Worm (Caenorhabditis elegans): ENCODE data around the gene W06G6.11.

DNA sequence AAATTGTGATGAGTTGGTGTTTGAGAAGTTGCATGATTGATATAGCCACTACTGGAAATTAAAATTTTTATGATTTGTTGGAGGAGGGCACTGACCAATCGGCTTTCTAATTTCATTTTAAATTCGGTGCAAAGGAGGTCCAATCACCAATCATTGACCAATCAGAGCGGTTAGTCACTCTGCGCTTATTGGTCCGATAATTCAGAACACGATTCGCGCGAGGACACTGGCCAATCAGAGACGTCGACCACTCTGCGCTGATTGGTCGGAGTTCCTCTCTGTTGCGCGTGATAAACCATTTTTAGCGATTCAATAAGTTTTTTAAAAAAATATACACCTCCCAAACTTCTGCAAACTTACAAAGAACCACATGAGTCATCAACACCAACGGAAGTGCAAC is 49.3 kb downstream of the W06G6.11 start:
- no peak for TF ChIP-seq flt-1 (GFP tag; IDR thresholded peaks at IDR 0.05)
- TF ChIP-seq klf-2 (GFP tag; conservative IDR thresholded peaks at IDR 0.05), result no peak
- TF ChIP-seq tab-1 (GFP tag; IDR thresholded peaks at IDR 0.05), result no peak
- TF ChIP-seq ztf-23 (GFP tag; IDR thresholded peaks at IDR 0.05), result no peak
- no peak for TF ChIP-seq ref-1 (GFP tag; conservative IDR thresholded peaks at IDR 0.05)
- no peak for TF ChIP-seq ztf-29 (GFP tag; IDR thresholded peaks at IDR 0.05)
- TF ChIP-seq med-1 (GFP tag; optimal IDR thresholded peaks at IDR 0.05; ENCODE audit: insufficient read depth), result no peak
- no peak for TF ChIP-seq T22C8.4 (GFP tag; IDR thresholded peaks at IDR 0.05)

All from whole organism, midembryonic.